Worm (Caenorhabditis elegans) whole organism, late embryonic: ENCODE results near the gene nhr-98.

Experiments used
- F13H6.1 ChIP-seq: sonication (generic microtip); optimal IDR thresholded peaks from 2 replicates; lab custom pipeline; 2016; ENCODE audit warnings: missing genetic modification characterization, missing compliant biosample characterization
- ama-1 ChIP-seq: fragments of 150-350 bp; optimal IDR thresholded peaks from 2 replicates; lab custom pipeline; 2014
- fkh-6 ChIP-seq: sonication (generic microtip); optimal IDR thresholded peaks from 2 replicates; lab custom pipeline; 2016; ENCODE audit warnings: missing genetic modification characterization, missing compliant biosample characterization
- pha-4 ChIP-seq: fragments of 150-350 bp; optimal IDR thresholded peaks from 2 replicates; lab custom pipeline; 2018; ENCODE audit warnings: missing biosample characterization, missing genetic modification reagents, missing genetic modification characterization
- sox-4 ChIP-seq: sonication (generic microtip); optimal IDR thresholded peaks from 2 replicates; lab custom pipeline; 2017; ENCODE audit warnings: mild to moderate bottlenecking, missing genetic modification characterization, inconsistent platforms, missing compliant biosample characterization
- tbx-2 ChIP-seq: sonication (generic microtip); optimal IDR thresholded peaks from 2 replicates; lab custom pipeline; 2016; ENCODE audit warnings: missing genetic modification characterization, missing compliant biosample characterization

DNA sequence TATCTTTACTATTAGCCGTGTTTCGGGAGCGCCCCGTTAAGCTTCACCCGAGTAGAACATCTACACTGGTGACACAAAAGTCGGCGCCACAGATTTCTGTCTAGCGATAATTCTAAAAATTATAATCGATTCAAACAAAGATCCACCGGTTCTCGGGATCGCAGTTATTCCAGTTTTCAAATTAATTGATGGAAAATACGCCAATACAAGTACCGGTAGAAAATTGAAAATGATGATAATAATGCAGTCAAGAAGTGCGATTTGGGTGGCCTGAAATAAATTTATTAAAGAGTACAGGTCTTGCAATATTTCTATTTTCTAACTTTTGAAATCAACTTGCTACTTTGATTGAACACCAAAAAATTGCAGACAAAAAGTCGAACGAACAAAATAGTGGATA is 13.8 kb downstream of the nhr-98 start:
- TF ChIP-seq sox-4 (tag; lab: Kevin White, UChicago) = no peak
- no peak for TF ChIP-seq F13H6.1 (tag; lab: Kevin White, UChicago)
- TF ChIP-seq pha-4 = no peak
- TF ChIP-seq tbx-2 = no peak
- no peak for TF ChIP-seq ama-1 (lab: Kevin White, UChicago)
- TF ChIP-seq fkh-6 (tag; lab: Kevin White, UChicago) = no peak
